Fruit fly (Drosophila melanogaster): ENCODE measurements around the gene CG13460.

dm6 chr3L:15050109-15050508 lies 11.4 kb downstream of the CG13460 start, which contains the start of gene CG18581:
- no peak for TF ChIP-seq Dll (optimal IDR thresholded peaks at IDR 0.05)
- no peak for TF ChIP-seq usp (GFP tag; optimal IDR thresholded peaks at IDR 0.05)
- no peak for TF ChIP-seq CG8478 (optimal IDR thresholded peaks at IDR 0.05)
- no peak for TF ChIP-seq pan (optimal IDR thresholded peaks at IDR 0.05)
